Fruit fly (Drosophila melanogaster) whole organism, embryonic: ENCODE results near the gene CG31793.

ENCODE experiments used
- Asciz ChIP-seq: fragments of 200-800 bp; sonication (Bioruptor generic); optimal IDR thresholded peaks from 2 replicates; lab custom pipeline; 2017; ENCODE audit warnings: missing biosample characterization, mild to moderate bottlenecking, missing genetic modification characterization, missing genetic modification reagents
- CG10321 ChIP-seq: fragments of 200-800 bp; sonication (Bioruptor generic); IDR thresholded peaks from 2 replicates; pipeline ENCODE4 v1.3.6; 2022; ENCODE audit warnings: missing biosample characterization, missing genetic modification characterization
- CG11696 ChIP-seq: fragments of 200-800 bp; sonication (Bioruptor generic); IDR thresholded peaks from 2 replicates; pipeline ENCODE4 v1.3.6; 2022; ENCODE audit warnings: missing biosample characterization, missing genetic modification characterization
- CG6854 ChIP-seq: fragments of 200-800 bp; sonication (Bioruptor generic); optimal IDR thresholded peaks from 3 replicates; lab custom pipeline; 2017; ENCODE audit warnings: missing biosample characterization, mild to moderate bottlenecking, missing genetic modification characterization
- Camta ChIP-seq: fragments of 200-800 bp; sonication (Bioruptor generic); optimal IDR thresholded peaks from 2 replicates; lab custom pipeline; 2016; ENCODE audit warnings: missing biosample characterization, missing genetic modification characterization
- Hmr ChIP-seq: fragments of 200-800 bp; sonication (Bioruptor generic); optimal IDR thresholded peaks from 3 replicates; lab custom pipeline; 2017; ENCODE audit warnings: mild to moderate bottlenecking, missing biosample characterization, missing genetic modification reagents, missing genetic modification characterization
- NK7.1 ChIP-seq: fragments of 200-800 bp; sonication (Bioruptor generic); optimal IDR thresholded peaks from 3 replicates; lab custom pipeline; 2016; ENCODE audit warnings: missing biosample characterization, missing genetic modification characterization
- inv ChIP-seq: fragments of 200-800 bp; sonication (Bioruptor generic); IDR thresholded peaks from 2 replicates; pipeline ENCODE4 v1.3.6; 2022; ENCODE audit warnings: missing biosample characterization, missing genetic modification characterization; ENCODE audit not compliant: partially characterized antibody

dm6 chr2L:19024744-19025059 lies 21.5 kb downstream of the CG31793 start:
- TF ChIP-seq CG11696 (GFP tag; lab: Robert Waterston, UW) (no peak), NK7.1 (GFP tag; lab: Kevin White, UChicago) (no peak), Hmr (no peak), inv (GFP tag; lab: Robert Waterston, UW) (no peak), CG10321 (GFP tag; lab: Robert Waterston, UW) (no peak), Asciz (GFP tag; lab: Kevin White, UChicago) (no peak), CG6854 (GFP tag; lab: Kevin White, UChicago) (no peak), Camta (no peak)
